Worm (Caenorhabditis elegans): ENCODE results near the gene Y71H2AM.20.

Gene Y71H2AM.20

ce11 chrIII:2805084-2805483 is 19.3 kb upstream of the Y71H2AM.20 start, which contains the start of gene Y71H2AM.3 (continued):
- TF ChIP-seq nhr-27 (tag; optimal IDR thresholded peaks at IDR 0.05), result no peak
- TF ChIP-seq C17E4.6 (GFP tag; IDR thresholded peaks at IDR 0.05), result no peak
- no peak for TF ChIP-seq mes-4 (tag; optimal IDR thresholded peaks at IDR 0.05)
- TF ChIP-seq B0336.3 (GFP tag; IDR thresholded peaks at IDR 0.05), result no peak
- no peak for TF ChIP-seq lsl-1 (GFP tag; optimal IDR thresholded peaks at IDR 0.05)
- peak; percentile 72 for TF ChIP-seq efl-1 (GFP tag; optimal IDR thresholded peaks at IDR 0.05)
- no peak for TF ChIP-seq F52B5.7 (tag; optimal IDR thresholded peaks at IDR 0.05)
- TF ChIP-seq let-526 (GFP tag; IDR thresholded peaks at IDR 0.05), result no peak
- TF ChIP-seq T07F8.4 (tag; optimal IDR thresholded peaks at IDR 0.05), result no peak
- TF ChIP-seq C06A6.2 (GFP tag; conservative IDR thresholded peaks at IDR 0.05), result no peak
- TF ChIP-seq nhr-179 (tag; optimal IDR thresholded peaks at IDR 0.05), result no peak
- no peak for TF ChIP-seq K12H6.12 (tag; optimal IDR thresholded peaks at IDR 0.05)
- no peak for TF ChIP-seq ztf-28 (GFP tag; IDR thresholded peaks at IDR 0.05)
- TF ChIP-seq ztf-6 (GFP tag; IDR thresholded peaks at IDR 0.05), result no peak
- TF ChIP-seq mxl-1 (tag; optimal IDR thresholded peaks at IDR 0.05), result no peak
- TF ChIP-seq ceh-100 (GFP tag; IDR thresholded peaks at IDR 0.05), result no peak
- no peak for TF ChIP-seq zfh-2 (GFP tag; conservative IDR thresholded peaks at IDR 0.05)
- no peak for TF ChIP-seq hsf-1 (GFP tag; IDR thresholded peaks at IDR 0.05)
- TF ChIP-seq ZK185.1 (tag; optimal IDR thresholded peaks at IDR 0.05; ENCODE audit: poor library complexity, severe bottlenecking), result no peak

ce11 chrIII:2804461-2804860 is 18.7 kb upstream of the Y71H2AM.20 start:
- TF ChIP-seq xnd-1 (tag; optimal IDR thresholded peaks at IDR 0.05), result no peak
- no peak for TF ChIP-seq B0336.3 (GFP tag; IDR thresholded peaks at IDR 0.05)
- no peak for TF ChIP-seq Y56A3A.18 (GFP tag; IDR thresholded peaks at IDR 0.05)
- no peak for TF ChIP-seq hrde-1 (tag; optimal IDR thresholded peaks at IDR 0.05; ENCODE audit: borderline replicate concordance)
- TF ChIP-seq attf-5 (GFP tag; optimal IDR thresholded peaks at IDR 0.05), result peak; percentile 23
- TF ChIP-seq hmg-1.2 (GFP tag; IDR thresholded peaks at IDR 0.05), result peak; percentile 75
- TF ChIP-seq bed-2 (GFP tag; IDR thresholded peaks at IDR 0.05), result no peak
- peak; percentile 84 for TF ChIP-seq pha-4 (tag; optimal IDR thresholded peaks at IDR 0.05)
- TF ChIP-seq dox-1 (GFP tag; IDR thresholded peaks at IDR 0.05), result no peak
- TF ChIP-seq F39B2.1 (GFP tag; IDR thresholded peaks at IDR 0.05), result no peak
- no peak for TF ChIP-seq madf-3 (GFP tag; IDR thresholded peaks at IDR 0.05)
- TF ChIP-seq snpc-1.3 (tag; optimal IDR thresholded peaks at IDR 0.05; ENCODE audit: insufficient read depth), result no peak
- no peak for TF ChIP-seq ztf-26 (tag; optimal IDR thresholded peaks at IDR 0.05)
- peak; percentile 65 for TF ChIP-seq mcd-1 (GFP tag; IDR thresholded peaks at IDR 0.05)
- TF ChIP-seq K11D2.4 (GFP tag; IDR thresholded peaks at IDR 0.05), result no peak
- TF ChIP-seq lin-35 (GFP tag; optimal IDR thresholded peaks at IDR 0.05), result peak in 1 of 3 experiments; percentile 35
- TF ChIP-seq lin-54 (GFP tag; optimal IDR thresholded peaks at IDR 0.05), result peak; percentile 44
- TF ChIP-seq nhr-80 (tag; optimal IDR thresholded peaks at IDR 0.05), result peak; percentile 50
- no peak for TF ChIP-seq cebp-1 (GFP tag; IDR thresholded peaks at IDR 0.05)
- TF ChIP-seq cebp-1 (tag; optimal IDR thresholded peaks at IDR 0.05), result peak; percentile 5
- TF ChIP-seq rec-8 (tag; optimal IDR thresholded peaks at IDR 0.05), result no peak
- TF ChIP-seq ztf-28 (GFP tag; IDR thresholded peaks at IDR 0.05), result no peak
